Worm (Caenorhabditis elegans) whole organism, L1 larva: ENCODE measurements around the gene fbxc-21.

ENCODE experiments used
- C04F5.9 ChIP-seq: sonication (generic microtip); optimal IDR thresholded peaks from 2 replicates; lab custom pipeline; 2016; ENCODE audit warnings: missing genetic modification characterization, missing compliant biosample characterization
- ama-1 ChIP-seq: fragments of 150-350 bp; optimal IDR thresholded peaks from 2 replicates; lab custom pipeline; 2014
- blmp-1 ChIP-seq: fragments of 150-350 bp; optimal IDR thresholded peaks from 2 replicates; lab custom pipeline; 2014; ENCODE audit warnings: missing biosample characterization, missing genetic modification characterization
- ceh-82 ChIP-seq, 3 experiments: fragments of 150-350 bp in 1 of 3; sonication (generic microtip) in 2 of 3; optimal IDR thresholded peaks; 2 replicates each; lab custom pipeline; 2014 to 2017; ENCODE audit warnings: missing biosample characterization in 3 of 3, missing genetic modification characterization in 3 of 3
- dpl-1 ChIP-seq, 3 experiments: fragments of 150-350 bp in 2 of 3; sonication (generic microtip) in 1 of 3; optimal IDR thresholded peaks; 2 replicates each; lab custom pipeline; 2014 to 2017; ENCODE audit warnings: missing biosample characterization in 3 of 3, missing genetic modification characterization in 3 of 3, missing genetic modification reagents in 3 of 3
- dsc-1 ChIP-seq: sonication (generic microtip); optimal IDR thresholded peaks from 2 replicates; lab custom pipeline; 2016; ENCODE audit warnings: mild to moderate bottlenecking, missing genetic modification characterization, missing compliant biosample characterization
- efl-1 ChIP-seq, 4 experiments: fragments of 150-350 bp; optimal IDR thresholded peaks in 3 of 4; peaks in 1 of 4; 1 replicate in 1 of 4; 2 replicates in 3 of 4; lab custom pipeline; 2014; ENCODE audit warnings: missing biosample characterization in 2 of 4, missing genetic modification characterization in 2 of 4, missing genetic modification reagents in 2 of 4
- egl-13 ChIP-seq: sonication (generic microtip); optimal IDR thresholded peaks from 2 replicates; lab custom pipeline; 2016; ENCODE audit warnings: missing genotype, missing genetic modification reagents, missing genetic modification characterization, missing compliant biosample characterization
- egl-27 ChIP-seq, 2 experiments: fragments of 150-350 bp in 1 of 2; sonication (generic microtip); optimal IDR thresholded peaks; 3 replicates each; lab custom pipeline; 2017 to 2018; ENCODE audit warnings: missing biosample characterization in 2 of 2, missing genetic modification characterization in 2 of 2, missing genetic modification reagents in 2 of 2
- elt-2 ChIP-seq: sonication (generic microtip); optimal IDR thresholded peaks from 2 replicates; lab custom pipeline; 2016; ENCODE audit warnings: missing genetic modification characterization, mild to moderate bottlenecking, inconsistent platforms, missing compliant biosample characterization, missing genetic modification reagents
- ets-5 ChIP-seq: fragments of 200-800 bp; sonication (Bioruptor generic); IDR thresholded peaks from 2 replicates; pipeline ENCODE4 v1.3.6; 2022; ENCODE audit warnings: missing genetic modification characterization, missing compliant biosample characterization
- fkh-8 ChIP-seq: sonication (generic microtip); optimal IDR thresholded peaks from 2 replicates; lab custom pipeline; 2016; ENCODE audit warnings: mild to moderate bottlenecking, missing genetic modification characterization, missing compliant biosample characterization
- fos-1 ChIP-seq: fragments of 150-350 bp; optimal IDR thresholded peaks from 2 replicates; lab custom pipeline; 2014; ENCODE audit warnings: missing biosample characterization, missing genetic modification characterization
- grh-1 ChIP-seq: fragments of 200-800 bp; sonication (Bioruptor generic); IDR thresholded peaks from 2 replicates; pipeline ENCODE4 v1.3.6; 2022; ENCODE audit warnings: missing genetic modification reagents, missing genetic modification characterization, missing compliant biosample characterization
- hlh-17 ChIP-seq: fragments of 200-800 bp; sonication (Bioruptor generic); optimal IDR thresholded peaks from 2 replicates; lab custom pipeline; 2018; ENCODE audit warnings: missing genetic modification characterization, mild to moderate bottlenecking, missing compliant biosample characterization, moderate library complexity, borderline replicate concordance
- hlh-4 ChIP-seq: sonication (generic microtip); optimal IDR thresholded peaks from 2 replicates; lab custom pipeline; 2016; ENCODE audit warnings: mild to moderate bottlenecking, missing genetic modification characterization, missing compliant biosample characterization
- isw-1 ChIP-seq: fragments of 200-800 bp; sonication (Bioruptor generic); IDR thresholded peaks from 2 replicates; pipeline ENCODE4 v1.3.6; 2022; ENCODE audit warnings: missing genetic modification characterization, missing compliant biosample characterization
- lin-14 ChIP-seq: fragments of 200-800 bp; sonication (Bioruptor generic); optimal IDR thresholded peaks from 2 replicates; lab custom pipeline; 2018; ENCODE audit warnings: mild to moderate bottlenecking, missing genetic modification characterization, moderate library complexity, missing compliant biosample characterization
- lin-15B ChIP-seq: fragments of 150-350 bp; sonication (generic microtip); optimal IDR thresholded peaks from 3 replicates; lab custom pipeline; 2014; ENCODE audit warnings: missing biosample characterization, missing genetic modification characterization
- lin-35 ChIP-seq, 2 experiments: fragments of 150-350 bp; optimal IDR thresholded peaks; 2 replicates each; lab custom pipeline; 2014; ENCODE audit warnings: missing biosample characterization in 2 of 2, missing genetic modification characterization in 2 of 2, missing genetic modification reagents in 2 of 2
- lir-3 ChIP-seq: sonication (generic microtip); optimal IDR thresholded peaks from 2 replicates; lab custom pipeline; 2016; ENCODE audit warnings: mild to moderate bottlenecking, missing genetic modification characterization, moderate library complexity, missing compliant biosample characterization; ENCODE audit not compliant: poor library complexity
- mef-2 ChIP-seq: fragments of 150-350 bp; optimal IDR thresholded peaks from 2 replicates; lab custom pipeline; 2014; ENCODE audit warnings: missing biosample characterization, missing genetic modification characterization
- nhr-11 ChIP-seq: fragments of 150-350 bp; optimal IDR thresholded peaks from 2 replicates; lab custom pipeline; 2014; ENCODE audit warnings: missing biosample characterization, missing genetic modification characterization
- nhr-12 ChIP-seq: sonication (generic microtip); optimal IDR thresholded peaks from 2 replicates; lab custom pipeline; 2017; ENCODE audit warnings: missing biosample characterization, missing genetic modification characterization
- nhr-19 ChIP-seq: fragments of 200-800 bp; sonication (Bioruptor generic); conservative IDR thresholded peaks from 2 replicates; pipeline ENCODE4 v1.3.6; 2022; ENCODE audit warnings: missing genetic modification characterization, missing compliant biosample characterization
- nhr-28 ChIP-seq: fragments of 150-350 bp; optimal IDR thresholded peaks from 2 replicates; lab custom pipeline; 2014; ENCODE audit warnings: missing biosample characterization, missing genetic modification characterization
- nhr-47 ChIP-seq: sonication (generic microtip); optimal IDR thresholded peaks from 2 replicates; lab custom pipeline; 2016; ENCODE audit warnings: mild to moderate bottlenecking, missing genetic modification characterization, moderate library complexity, missing compliant biosample characterization
- nhr-76 ChIP-seq: sonication (generic microtip); optimal IDR thresholded peaks from 2 replicates; lab custom pipeline; 2017; ENCODE audit warnings: missing biosample characterization, missing genetic modification characterization
- nhr-90 ChIP-seq: sonication (generic microtip); optimal IDR thresholded peaks from 2 replicates; lab custom pipeline; 2016; ENCODE audit warnings: mild to moderate bottlenecking, missing genetic modification characterization, missing compliant biosample characterization; ENCODE audit not compliant: poor library complexity
- pax-3 ChIP-seq: fragments of 200-800 bp; sonication (Bioruptor generic); optimal IDR thresholded peaks from 2 replicates; lab custom pipeline; 2018; ENCODE audit warnings: mild to moderate bottlenecking, missing genetic modification characterization, moderate library complexity, missing compliant biosample characterization
- pqm-1 ChIP-seq: sonication (generic microtip); optimal IDR thresholded peaks from 3 replicates; lab custom pipeline; 2017; ENCODE audit warnings: missing biosample characterization, missing genetic modification characterization
- rnt-1 ChIP-seq: sonication (generic microtip); optimal IDR thresholded peaks from 2 replicates; lab custom pipeline; 2016; ENCODE audit warnings: mild to moderate bottlenecking, missing genetic modification characterization, moderate library complexity, missing compliant biosample characterization
- snpc-4 ChIP-seq: fragments of 150-350 bp; optimal IDR thresholded peaks from 2 replicates; lab custom pipeline; 2014; ENCODE audit warnings: missing biosample characterization, missing genetic modification characterization
- sox-4 ChIP-seq: sonication (generic microtip); optimal IDR thresholded peaks from 2 replicates; lab custom pipeline; 2016; ENCODE audit warnings: missing genetic modification characterization, missing compliant biosample characterization
- unc-130 ChIP-seq: fragments of 150-350 bp; optimal IDR thresholded peaks from 2 replicates; lab custom pipeline; 2017; ENCODE audit warnings: missing biosample characterization, missing genetic modification characterization, inconsistent platforms
- unc-62 ChIP-seq: fragments of 150-350 bp; optimal IDR thresholded peaks from 2 replicates; lab custom pipeline; 2014; ENCODE audit warnings: missing biosample characterization, missing genetic modification reagents, missing genetic modification characterization
- unc-98 ChIP-seq: fragments of 200-800 bp; sonication (Bioruptor generic); IDR thresholded peaks from 2 replicates; pipeline ENCODE4 v1.3.6; 2022; ENCODE audit warnings: missing genetic modification characterization, missing compliant biosample characterization
- vab-15 ChIP-seq: sonication (generic microtip); optimal IDR thresholded peaks from 2 replicates; lab custom pipeline; 2017; ENCODE audit warnings: missing genotype, mild to moderate bottlenecking, missing genetic modification characterization, missing compliant biosample characterization
- ztf-11 ChIP-seq, 2 experiments: sonication (generic microtip); optimal IDR thresholded peaks; 2 replicates each; lab custom pipeline; 2016 to 2017; ENCODE audit warnings: missing genetic modification characterization in 2 of 2, missing biosample characterization in 1 of 2, missing compliant biosample characterization in 1 of 2
- ztf-4 ChIP-seq: fragments of 150-350 bp; optimal IDR thresholded peaks from 2 replicates; lab custom pipeline; 2014; ENCODE audit warnings: missing biosample characterization, missing genetic modification characterization

Gene fbxc-21

DNA sequence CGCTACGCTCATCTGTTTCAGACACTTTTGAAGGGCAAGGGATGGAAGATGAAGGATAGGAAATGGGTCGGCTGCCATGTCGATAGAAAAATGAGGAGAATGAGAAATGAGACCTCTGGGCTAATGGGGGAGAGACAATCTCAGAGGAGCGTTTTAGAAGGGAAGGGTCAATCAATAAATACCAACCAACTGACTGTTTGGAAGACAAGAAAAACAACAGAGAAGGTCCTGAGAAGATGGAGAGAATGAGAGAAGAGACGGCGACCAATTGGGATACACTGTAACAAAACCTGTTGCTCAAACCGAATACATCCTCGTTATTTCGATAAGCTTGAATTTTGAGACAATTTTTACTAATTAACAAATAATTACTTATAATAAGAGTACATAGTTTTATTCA lies 39.3 kb downstream of the fbxc-21 start, which contains the start of gene fbxb-15:
fbxb-15 (minus strand) TSS at position 101 of the 400 bp plus-strand sequence.
- no peak for TF ChIP-seq sox-4 (tag; lab: Kevin White, UChicago)
- no peak for TF ChIP-seq unc-98 (GFP tag; lab: Robert Waterston, UW)
- TF ChIP-seq hlh-17 (GFP tag; lab: Kevin White, UChicago), result no peak
- no peak for TF ChIP-seq hlh-4 (tag; lab: Kevin White, UChicago)
- TF ChIP-seq ets-5 (GFP tag; lab: Robert Waterston, UW), result no peak
- TF ChIP-seq nhr-76, result no peak

DNA sequence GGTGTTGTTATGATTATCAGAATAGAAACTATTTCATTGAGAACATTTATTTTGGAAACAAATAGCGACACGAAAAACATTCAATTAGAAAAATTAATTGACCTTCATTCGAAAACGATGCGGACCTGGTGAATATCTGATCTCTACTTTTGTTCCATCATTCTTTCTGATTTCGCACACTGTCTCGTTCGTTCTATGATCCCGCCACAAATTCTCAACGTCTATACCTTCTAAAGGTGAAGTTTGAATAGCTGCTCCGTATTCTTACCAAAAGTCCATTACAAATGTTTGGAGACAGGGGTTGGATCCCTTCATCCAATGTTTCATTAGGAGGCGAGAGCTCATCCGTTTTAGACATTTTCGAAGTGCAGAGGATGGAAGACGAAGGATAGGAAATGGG lies 40.9 kb downstream of the fbxc-21 start, which contains the start of gene fbxb-16:
fbxb-16 (minus strand) TSS at position 101 of the 400 bp plus-strand sequence.
- TF ChIP-seq ceh-82 (tag; optimal IDR thresholded peaks at IDR 0.05; lab: Kevin White, UChicago), result no peak
- TF ChIP-seq ama-1, result no peak
- TF ChIP-seq dsc-1 (tag; lab: Kevin White, UChicago), result no peak

DNA sequence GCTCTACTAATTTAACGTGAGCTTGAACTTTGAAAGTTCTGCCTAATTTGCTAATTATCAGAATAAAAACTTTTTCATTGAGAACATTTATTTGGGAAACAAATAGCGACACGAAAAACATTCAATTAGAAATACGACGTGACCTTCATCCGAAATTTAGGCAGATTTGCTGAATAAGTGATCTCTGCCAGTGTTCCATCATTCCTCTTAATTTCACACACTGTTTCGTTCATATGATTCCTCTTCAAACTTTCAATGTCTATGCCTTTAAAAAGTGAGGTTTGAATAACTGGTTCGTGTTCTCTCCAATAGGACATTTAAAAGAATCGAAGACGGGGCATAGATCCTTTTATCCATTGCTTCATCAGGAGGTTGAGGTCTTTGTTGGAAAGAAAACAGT lies 42.2 kb downstream of the fbxc-21 start, which contains the start of gene fbxb-20:
fbxb-20 (minus strand) TSS at position 101 of the 400 bp plus-strand sequence.
- no peak for TF ChIP-seq fos-1
- no peak for TF ChIP-seq pqm-1
- no peak for TF ChIP-seq fkh-8 (tag; lab: Kevin White, UChicago)
- no peak for TF ChIP-seq nhr-12 (tag; lab: Kevin White, UChicago)
- TF ChIP-seq elt-2 (tag; lab: Kevin White, UChicago), result no peak
- TF ChIP-seq mef-2 (tag; lab: Kevin White, UChicago), result no peak
- TF ChIP-seq nhr-28 (tag; lab: Kevin White, UChicago), result no peak
- TF ChIP-seq lir-3 (tag; lab: Kevin White, UChicago), result no peak
- no peak for TF ChIP-seq unc-130 (tag; lab: Kevin White, UChicago)
- TF ChIP-seq nhr-19, result no peak
- no peak for TF ChIP-seq C04F5.9 (tag; lab: Kevin White, UChicago)
- TF ChIP-seq vab-15, result no peak
- TF ChIP-seq ceh-82 (tag; optimal IDR thresholded peaks at IDR 0.05; lab: Kevin White, UChicago), result no peak
- TF ChIP-seq unc-98 (GFP tag; lab: Robert Waterston, UW), result no peak
- no peak for TF ChIP-seq efl-1 (optimal IDR thresholded peaks at IDR 0.05; lab: Kevin White, UChicago)
- TF ChIP-seq efl-1 (GFP tag; optimal IDR thresholded peaks at IDR 0.05 in 1 of 2; lab: Kevin White, UChicago), result no peak
- TF ChIP-seq lin-14 (GFP tag; lab: Kevin White, UChicago), result no peak

DNA sequence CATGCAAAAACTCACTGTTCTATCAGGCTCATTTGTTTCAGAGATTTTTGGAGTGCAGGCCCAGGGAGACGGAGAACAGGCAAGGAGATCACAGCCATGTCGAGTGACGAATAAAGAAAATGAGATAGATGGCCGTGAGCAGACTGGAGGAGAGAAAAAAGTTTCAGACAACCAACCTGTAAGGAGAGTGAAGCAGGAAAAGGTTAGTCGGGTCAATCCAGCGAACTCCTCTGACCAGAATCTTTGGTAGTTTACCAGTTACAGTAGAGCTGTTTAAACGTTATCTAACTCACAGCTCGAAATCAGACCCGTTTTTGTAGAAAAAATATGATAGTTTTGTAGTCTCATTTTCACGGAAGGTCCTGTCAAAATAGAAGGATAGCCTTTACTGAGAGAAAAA lies 44.0 kb downstream of the fbxc-21 start, which contains the start of gene fbxb-21:
fbxb-21 (minus strand) TSS at position 101 of the 400 bp plus-strand sequence.
- TF ChIP-seq rnt-1 (tag; lab: Kevin White, UChicago) (no peak), blmp-1 (tag; lab: Kevin White, UChicago) (no peak), snpc-4 (no peak), nhr-11 (tag; lab: Kevin White, UChicago) (no peak)
- TF ChIP-seq, all 84 proteins: peak for 0

DNA sequence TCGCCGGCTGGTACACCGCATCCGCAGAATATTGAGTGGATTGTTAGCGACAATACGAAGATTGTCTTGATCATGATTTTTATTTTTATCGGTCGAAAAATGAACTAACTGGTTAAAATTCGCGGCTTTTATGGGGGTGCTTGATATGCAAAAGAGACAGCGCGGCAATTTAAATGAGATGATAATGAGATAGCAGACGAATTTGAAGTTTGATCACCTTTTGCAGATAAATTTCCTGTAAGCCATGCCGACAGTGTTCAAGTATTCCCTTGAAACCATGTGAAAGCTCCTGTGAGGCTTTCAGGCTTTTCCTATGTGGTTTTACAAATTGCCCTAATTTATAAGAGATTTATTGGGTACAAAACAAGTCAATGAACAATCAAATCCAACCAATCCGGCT lies 46.5 kb downstream of the fbxc-21 start, which contains the start of gene ZC204.17:
ZC204.17 (minus strand) TSS at position 101 of the 400 bp plus-strand sequence.
- no peak for TF ChIP-seq lin-15B
- TF ChIP-seq egl-27 (tag; optimal IDR thresholded peaks at IDR 0.05; lab: Kevin White, UChicago), result no peak
- no peak for TF ChIP-seq nhr-90 (tag; lab: Kevin White, UChicago)
- TF ChIP-seq egl-13, result no peak
- TF ChIP-seq ztf-11 (tag; optimal IDR thresholded peaks at IDR 0.05; lab: Kevin White, UChicago), result no peak
- TF ChIP-seq unc-98 (GFP tag; lab: Robert Waterston, UW), result no peak
- no peak for TF ChIP-seq isw-1 (GFP tag; lab: Robert Waterston, UW)
- TF ChIP-seq dpl-1 (GFP tag; optimal IDR thresholded peaks at IDR 0.05; lab: Kevin White, UChicago), result no peak
- TF ChIP-seq lin-35 (GFP tag; optimal IDR thresholded peaks at IDR 0.05; lab: Kevin White, UChicago), result no peak
- no peak for TF ChIP-seq ztf-4 (tag; lab: Kevin White, UChicago)
- no peak for TF ChIP-seq sox-4 (tag; lab: Kevin White, UChicago)
- TF ChIP-seq pax-3 (tag; lab: Kevin White, UChicago), result no peak
- no peak for TF ChIP-seq mef-2 (tag; lab: Kevin White, UChicago)
- TF ChIP-seq unc-62 (GFP tag; lab: Kevin White, UChicago), result no peak
- no peak for TF ChIP-seq fkh-8 (tag; lab: Kevin White, UChicago)
- no peak for TF ChIP-seq grh-1 (GFP tag; lab: Robert Waterston, UW)
- TF ChIP-seq nhr-47 (tag; lab: Kevin White, UChicago), result no peak
